Fruit fly (Drosophila melanogaster): ENCODE data around the gene CG13784.

Gene CG13784

DNA sequence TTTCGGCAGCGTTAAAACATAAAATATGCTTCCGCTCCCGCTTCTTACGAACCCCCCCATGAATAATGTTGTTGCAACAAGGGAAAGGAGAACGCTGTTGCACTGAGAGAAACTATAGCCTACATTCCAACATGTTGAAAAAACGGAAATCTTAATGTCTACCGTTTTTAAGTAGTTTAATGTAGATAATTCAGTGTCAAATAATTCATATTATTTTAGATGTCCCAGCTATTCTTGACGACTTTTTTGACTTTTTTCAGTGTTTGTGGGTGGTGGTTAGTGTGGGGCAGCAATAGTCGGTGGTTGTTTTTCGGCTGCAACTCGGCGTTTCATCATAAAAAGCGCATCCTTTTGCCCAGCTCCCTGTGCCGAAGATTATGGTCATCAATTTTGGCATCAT, 42.2 kb upstream of the CG13784 start (continued):
- TF ChIP-seq lmd (GFP tag; IDR thresholded peaks at IDR 0.05) (peak; percentile 59), nmo (GFP tag; optimal IDR thresholded peaks at IDR 0.05) (peak; percentile 63), trem (tag; optimal IDR thresholded peaks at IDR 0.05) (peak; percentile 52), Sry-δ (GFP tag; optimal IDR thresholded peaks at IDR 0.05) (no peak), ap (GFP tag; IDR thresholded peaks at IDR 0.05) (peak; percentile 26; the same call in 1 of the 2 replicates), oc (tag; optimal IDR thresholded peaks at IDR 0.05) (peak; percentile 46), CG17328 (GFP tag; IDR thresholded peaks at IDR 0.05) (peak; percentile 73), vvl (GFP tag; IDR thresholded peaks at IDR 0.05) (peak; percentile 81), CG6272 (GFP tag; IDR thresholded peaks at IDR 0.05) (no peak), Poxn (GFP tag; IDR thresholded peaks at IDR 0.05) (no peak), HLH3B (GFP tag; IDR thresholded peaks at IDR 0.05) (peak; percentile 66), CkIIα-i1 (GFP tag; IDR thresholded peaks at IDR 0.05) (no peak), Ada2b (GFP tag; IDR thresholded peaks at IDR 0.05) (peak; percentile 30; the same call in 1 of the 2 replicates), CG9727 (GFP tag; optimal IDR thresholded peaks at IDR 0.05) (peak; percentile 46), lab (GFP tag; optimal IDR thresholded peaks at IDR 0.05) (peak; percentile 14), pnt (GFP tag; optimal IDR thresholded peaks at IDR 0.05) (peak; percentile 44), Xrp1 (GFP tag; IDR thresholded peaks at IDR 0.05) (peak; percentile 84), CG16779 (GFP tag; IDR thresholded peaks at IDR 0.05) (no peak), NfI (GFP tag; optimal IDR thresholded peaks at IDR 0.05) (peak; percentile 5), CG10543 (GFP tag; optimal IDR thresholded peaks at IDR 0.05) (no peak), CG5953 (GFP tag; IDR thresholded peaks at IDR 0.05) (0 out of 2 replicates have a peak, but pooled peaks have one; percentile 18), CG8281 (tag; optimal IDR thresholded peaks at IDR 0.05) (no peak), so (GFP tag; IDR thresholded peaks at IDR 0.05) (peak; percentile 18; the same call in 1 of the 3 replicates), Spps (tag; optimal IDR thresholded peaks at IDR 0.05) (peak; percentile 37), Oli (tag; optimal IDR thresholded peaks at IDR 0.05) (peak; percentile 55), Med (GFP tag) (peak; percentile 90), dpn (GFP tag; optimal IDR thresholded peaks at IDR 0.05) (peak; percentile 37 to 45), Ets65A (GFP tag) (peak; percentile 96), pum (GFP tag; optimal IDR thresholded peaks at IDR 0.05) (peak; percentile 48), lola (GFP tag; optimal IDR thresholded peaks at IDR 0.05) (peak in 1 of 3 experiments; percentile 72), Abd-B (GFP tag; optimal IDR thresholded peaks at IDR 0.05) (peak; percentile 20), Bgb (GFP tag; IDR thresholded peaks at IDR 0.05; ENCODE audit: partially characterized antibody) (no peak), Hr3 (GFP tag; optimal IDR thresholded peaks at IDR 0.05) (peak; percentile 61), CG13424 (tag; optimal IDR thresholded peaks at IDR 0.05) (peak; percentile 62), tna (GFP tag; IDR thresholded peaks at IDR 0.05; ENCODE audit: partially characterized antibody) (no peak), wdn (GFP tag; IDR thresholded peaks at IDR 0.05) (no peak), CG18619 (GFP tag; optimal IDR thresholded peaks at IDR 0.05) (peak; percentile 22), CG14014 (GFP tag; IDR thresholded peaks at IDR 0.05) (no peak), gfzf (GFP tag; optimal IDR thresholded peaks at IDR 0.05) (no peak), HLH54F (GFP tag; optimal IDR thresholded peaks at IDR 0.05) (peak; percentile 13), chif (GFP tag; optimal IDR thresholded peaks at IDR 0.05) (peak; percentile 24 to 46), otp (GFP tag; IDR thresholded peaks at IDR 0.05) (0 out of 3 replicates have a peak, but pooled peaks have one; percentile 62), CG8388 (GFP tag; optimal IDR thresholded peaks at IDR 0.05) (peak; percentile 73), CG11723 (GFP tag; optimal IDR thresholded peaks at IDR 0.05) (peak; percentile 41), Nf-YC (tag; optimal IDR thresholded peaks at IDR 0.05) (no peak), CG6791 (GFP tag; IDR thresholded peaks at IDR 0.05; ENCODE audit: partially characterized antibody) (no peak), Eip74EF (GFP tag; optimal IDR thresholded peaks at IDR 0.05) (peak in 1 of 2 experiments; percentile 11), Xbp1 (GFP tag; optimal IDR thresholded peaks at IDR 0.05) (peak; percentile 65), CG43689 (GFP tag; IDR thresholded peaks at IDR 0.05) (no peak), Dfd (GFP tag; optimal IDR thresholded peaks at IDR 0.05) (no peak)

All from whole organism, embryonic.